Fruit fly (Drosophila melanogaster) whole organism, embryonic: Measurements from ENCODE around the gene CG2865.

Experiments
- Ada2b ChIP-seq: fragments of 200-800 bp; sonication (Bioruptor generic); IDR thresholded peaks from 2 replicates; pipeline ENCODE4 v1.3.6; 2022; ENCODE audit warnings: missing biosample characterization, missing genetic modification characterization
- Asciz ChIP-seq: fragments of 200-800 bp; sonication (Bioruptor generic); optimal IDR thresholded peaks from 2 replicates; lab custom pipeline; 2017; ENCODE audit warnings: missing biosample characterization, mild to moderate bottlenecking, missing genetic modification characterization, missing genetic modification reagents
- Atf3 ChIP-seq: fragments of 200-800 bp; sonication (Bioruptor generic); optimal IDR thresholded peaks from 3 replicates; lab custom pipeline; 2016; ENCODE audit warnings: missing biosample characterization, missing genetic modification characterization
- CG10274 ChIP-seq: fragments of 200-800 bp; sonication (Bioruptor generic); optimal IDR thresholded peaks from 3 replicates; lab custom pipeline; 2017; ENCODE audit warnings: missing biosample characterization, mild to moderate bottlenecking, missing genetic modification characterization
- CG11456 ChIP-seq: fragments of 200-800 bp; sonication (Bioruptor generic); IDR thresholded peaks from 3 replicates; pipeline ENCODE4 v1.3.6; 2022; ENCODE audit warnings: missing biosample characterization, missing genetic modification characterization
- CG15011 ChIP-seq: fragments of 200-800 bp; sonication (Bioruptor generic); optimal IDR thresholded peaks from 3 replicates; lab custom pipeline; 2018; ENCODE audit warnings: missing biosample characterization, mild to moderate bottlenecking, missing genetic modification characterization
- CG15269 ChIP-seq: fragments of 200-800 bp; sonication (Bioruptor generic); optimal IDR thresholded peaks from 2 replicates; lab custom pipeline; 2018; ENCODE audit warnings: missing biosample characterization, mild to moderate bottlenecking, missing genetic modification characterization, moderate library complexity
- CG17361 ChIP-seq: fragments of 200-800 bp; sonication (Bioruptor generic); IDR thresholded peaks from 3 replicates; pipeline ENCODE4 v1.3.6; 2022; ENCODE audit warnings: missing biosample characterization, missing genetic modification characterization
- CG17912 ChIP-seq: fragments of 200-800 bp; sonication (Bioruptor generic); optimal IDR thresholded peaks from 2 replicates; lab custom pipeline; 2018; ENCODE audit warnings: missing biosample characterization, mild to moderate bottlenecking, missing genetic modification characterization
- CG1792 ChIP-seq: fragments of 200-800 bp; sonication (Bioruptor generic); optimal IDR thresholded peaks from 2 replicates; lab custom pipeline; 2016; ENCODE audit warnings: missing biosample characterization, missing genetic modification characterization
- CG31441 ChIP-seq: fragments of 200-800 bp; sonication (Bioruptor generic); IDR thresholded peaks from 2 replicates; pipeline ENCODE4 v1.3.6; 2022; ENCODE audit warnings: missing biosample characterization, missing genetic modification characterization
- CG33213 ChIP-seq: fragments of 200-800 bp; sonication (Bioruptor generic); optimal IDR thresholded peaks from 3 replicates; lab custom pipeline; 2016; ENCODE audit warnings: missing biosample characterization, missing genetic modification characterization
- CG42726 ChIP-seq: fragments of 200-800 bp; sonication (Bioruptor generic); IDR thresholded peaks from 2 replicates; pipeline ENCODE4 v1.3.6; 2022; ENCODE audit warnings: missing biosample characterization, missing genetic modification characterization; ENCODE audit not compliant: partially characterized antibody
- CG6175 ChIP-seq: fragments of 200-800 bp; sonication (Bioruptor generic); IDR thresholded peaks from 3 replicates; pipeline ENCODE4 v1.3.6; 2022; ENCODE audit warnings: missing biosample characterization, missing genetic modification characterization
- CG6791 ChIP-seq: fragments of 200-800 bp; sonication (Bioruptor generic); IDR thresholded peaks from 3 replicates; pipeline ENCODE4 v1.3.6; 2022; ENCODE audit warnings: missing biosample characterization, missing genetic modification characterization; ENCODE audit not compliant: partially characterized antibody
- CG6854 ChIP-seq: fragments of 200-800 bp; sonication (Bioruptor generic); optimal IDR thresholded peaks from 3 replicates; lab custom pipeline; 2017; ENCODE audit warnings: missing biosample characterization, mild to moderate bottlenecking, missing genetic modification characterization
- CG7928 ChIP-seq: fragments of 200-800 bp; sonication (Bioruptor generic); optimal IDR thresholded peaks from 2 replicates; lab custom pipeline; 2017; ENCODE audit warnings: missing biosample characterization, mild to moderate bottlenecking, missing genetic modification characterization
- CG8388 ChIP-seq: fragments of 200-800 bp; sonication (Bioruptor generic); optimal IDR thresholded peaks from 2 replicates; lab custom pipeline; 2019; ENCODE audit warnings: missing biosample characterization, mild to moderate bottlenecking, missing genetic modification characterization, moderate library complexity
- CG9727 ChIP-seq: fragments of 200-800 bp; sonication (Bioruptor generic); optimal IDR thresholded peaks from 3 replicates; lab custom pipeline; 2017; ENCODE audit warnings: missing biosample characterization, mild to moderate bottlenecking, missing genetic modification characterization
- Chrac-16 ChIP-seq: fragments of 200-800 bp; sonication (Bioruptor generic); optimal IDR thresholded peaks from 3 replicates; lab custom pipeline; 2016; ENCODE audit warnings: missing biosample characterization, missing genetic modification characterization
- Deaf1 ChIP-seq: fragments of 200-800 bp; optimal IDR thresholded peaks from 3 replicates; lab custom pipeline; 2019; ENCODE audit warnings: missing biosample characterization, mild to moderate bottlenecking, missing genetic modification characterization, moderate library complexity
- Elba2 ChIP-seq: fragments of 200-800 bp; sonication (Bioruptor generic); optimal IDR thresholded peaks from 3 replicates; lab custom pipeline; 2016; ENCODE audit warnings: missing biosample characterization, missing genetic modification characterization
- HHEX ChIP-seq: fragments of 200-800 bp; sonication (Bioruptor generic); optimal IDR thresholded peaks from 3 replicates; lab custom pipeline; 2017; ENCODE audit warnings: missing biosample characterization, mild to moderate bottlenecking, missing genetic modification characterization, missing genetic modification reagents
- Hand ChIP-seq: fragments of 200-800 bp; sonication (Bioruptor generic); optimal IDR thresholded peaks from 2 replicates; lab custom pipeline; 2017; ENCODE audit warnings: mild to moderate bottlenecking, missing biosample characterization, missing genetic modification reagents, missing genetic modification characterization
- Mes4 ChIP-seq: fragments of 200-800 bp; sonication (Bioruptor generic); optimal IDR thresholded peaks from 2 replicates; lab custom pipeline; 2016; ENCODE audit warnings: missing biosample characterization, missing genetic modification characterization
- NC2β ChIP-seq: fragments of 200-800 bp; sonication (Bioruptor generic); optimal IDR thresholded peaks from 2 replicates; lab custom pipeline; 2016; ENCODE audit warnings: missing biosample characterization, missing genetic modification characterization
- NFAT ChIP-seq: fragments of 200-800 bp; sonication (Bioruptor generic); IDR thresholded peaks from 2 replicates; pipeline ENCODE4 v1.3.6; 2022; ENCODE audit warnings: missing biosample characterization, missing genetic modification characterization
- Neu2 ChIP-seq: fragments of 200-800 bp; sonication (Bioruptor generic); optimal IDR thresholded peaks from 3 replicates; lab custom pipeline; 2016; ENCODE audit warnings: missing biosample characterization, missing genetic modification characterization, borderline replicate concordance
- Nf-YC ChIP-seq: fragments of 200-800 bp; optimal IDR thresholded peaks from 3 replicates; lab custom pipeline; 2019; ENCODE audit warnings: missing biosample characterization, mild to moderate bottlenecking, missing genetic modification characterization, moderate library complexity
- Sry-β ChIP-seq: fragments of 200-800 bp; sonication (Bioruptor generic); optimal IDR thresholded peaks from 2 replicates; lab custom pipeline; 2018; ENCODE audit warnings: missing biosample characterization, mild to moderate bottlenecking, missing genetic modification characterization, moderate library complexity
- YL-1 ChIP-seq: fragments of 200-800 bp; sonication (Bioruptor generic); optimal IDR thresholded peaks from 3 replicates; lab custom pipeline; 2017; ENCODE audit warnings: missing biosample characterization, mild to moderate bottlenecking, missing genetic modification characterization
- ac ChIP-seq: fragments of 200-800 bp; sonication (Bioruptor generic); optimal IDR thresholded peaks from 3 replicates; lab custom pipeline; 2017; ENCODE audit warnings: missing biosample characterization, mild to moderate bottlenecking, missing genetic modification characterization
- ato ChIP-seq: fragments of 200-800 bp; sonication (Bioruptor generic); IDR thresholded peaks from 2 replicates; pipeline ENCODE4 v1.3.6; 2022; ENCODE audit warnings: missing biosample characterization, missing genetic modification characterization; ENCODE audit not compliant: partially characterized antibody
- az2 ChIP-seq: fragments of 200-800 bp; sonication (Bioruptor generic); optimal IDR thresholded peaks from 3 replicates; lab custom pipeline; 2016; ENCODE audit warnings: missing biosample characterization, missing genetic modification characterization
- ci ChIP-seq: fragments of 200-800 bp; sonication (Bioruptor generic); IDR thresholded peaks from 3 replicates; pipeline ENCODE4 v1.3.6; 2022; ENCODE audit warnings: missing biosample characterization, missing genetic modification characterization
- dpn ChIP-seq, 2 experiments: fragments of 200-800 bp; sonication (Bioruptor generic); optimal IDR thresholded peaks; 3 replicates each; lab custom pipeline; 2016; ENCODE audit warnings: missing biosample characterization in 2 of 2, missing genetic modification characterization in 2 of 2
- esg ChIP-seq: fragments of 200-800 bp; sonication (Bioruptor generic); conservative IDR thresholded peaks from 2 replicates; pipeline ENCODE4 v1.3.6; 2022; ENCODE audit warnings: missing biosample characterization, missing genetic modification characterization
- eyg ChIP-seq: fragments of 200-800 bp; sonication (Bioruptor generic); optimal IDR thresholded peaks from 3 replicates; lab custom pipeline; 2016; ENCODE audit warnings: missing biosample characterization, missing genetic modification characterization
- fd3F ChIP-seq: fragments of 200-800 bp; sonication (Bioruptor generic); optimal IDR thresholded peaks from 2 replicates; lab custom pipeline; 2018; ENCODE audit warnings: missing biosample characterization, mild to moderate bottlenecking, missing genetic modification characterization, moderate library complexity
- gsb-n ChIP-seq: fragments of 200-800 bp; sonication (Bioruptor generic); optimal IDR thresholded peaks from 3 replicates; lab custom pipeline; 2018; ENCODE audit warnings: missing biosample characterization, mild to moderate bottlenecking, missing genetic modification characterization
- kni ChIP-seq: fragments of 200-800 bp; sonication (Bioruptor generic); optimal IDR thresholded peaks from 3 replicates; lab custom pipeline; 2017; ENCODE audit warnings: mild to moderate bottlenecking, missing biosample characterization, missing genetic modification reagents, missing genetic modification characterization
- luna ChIP-seq: fragments of 200-800 bp; sonication (Bioruptor generic); optimal IDR thresholded peaks from 2 replicates; lab custom pipeline; 2016; ENCODE audit warnings: missing biosample characterization, missing genetic modification characterization
- nmo ChIP-seq: fragments of 200-800 bp; sonication (Bioruptor generic); optimal IDR thresholded peaks from 2 replicates; lab custom pipeline; 2018; ENCODE audit warnings: missing biosample characterization, mild to moderate bottlenecking, missing genetic modification characterization, moderate library complexity
- pita ChIP-seq: fragments of 200-800 bp; sonication (Bioruptor generic); optimal IDR thresholded peaks from 2 replicates; lab custom pipeline; 2017; ENCODE audit warnings: missing biosample characterization, mild to moderate bottlenecking, missing genetic modification characterization
- psq ChIP-seq: fragments of 200-800 bp; sonication (Bioruptor generic); optimal IDR thresholded peaks from 2 replicates; lab custom pipeline; 2017; ENCODE audit warnings: missing biosample characterization, missing genetic modification characterization
- scrt ChIP-seq: fragments of 200-800 bp; sonication (Bioruptor generic); optimal IDR thresholded peaks from 2 replicates; lab custom pipeline; 2018; ENCODE audit warnings: missing biosample characterization, mild to moderate bottlenecking, missing genetic modification characterization, moderate library complexity
- sens ChIP-seq: fragments of 200-800 bp; sonication (Bioruptor generic); peaks from one replicate; lab custom pipeline; 2016; ENCODE audit warnings: missing biosample characterization, missing genetic modification characterization
- sima ChIP-seq: fragments of 200-800 bp; sonication (Bioruptor generic); optimal IDR thresholded peaks from 2 replicates; lab custom pipeline; 2016; ENCODE audit warnings: missing biosample characterization, missing genetic modification characterization
- so ChIP-seq: fragments of 200-800 bp; sonication (Bioruptor generic); IDR thresholded peaks from 3 replicates; pipeline ENCODE4 v1.3.6; 2022; ENCODE audit warnings: missing biosample characterization, missing genetic modification characterization
- ssp ChIP-seq: fragments of 200-800 bp; sonication (Bioruptor generic); IDR thresholded peaks from 2 replicates; pipeline ENCODE4 v1.3.6; 2022; ENCODE audit warnings: missing biosample characterization, missing genetic modification characterization

Gene CG2865

dm6 chrX:2298708-2299370 is 5.6 kb upstream of the CG2865 start (continued):
- TF ChIP-seq Atf3 (GFP tag; lab: Kevin White, UChicago) (peak; percentile 81), NC2β (GFP tag; lab: Kevin White, UChicago) (peak; percentile 84), HHEX (GFP tag; lab: Kevin White, UChicago) (peak; percentile 64), CG9727 (peak; percentile 83), CG17361 (GFP tag; lab: Robert Waterston, UW) (peak; percentile 74), CG6791 (GFP tag; lab: Robert Waterston, UW) (no peak), eyg (GFP tag; lab: Kevin White, UChicago) (peak; percentile 53), CG42726 (GFP tag; lab: Robert Waterston, UW) (no peak), sima (GFP tag; lab: Kevin White, UChicago) (peak; percentile 5), Deaf1 (tag; lab: Kevin White, UChicago) (peak; percentile 69), CG8388 (GFP tag; lab: Kevin White, UChicago) (peak; percentile 88), YL-1 (GFP tag; lab: Kevin White, UChicago) (peak; percentile 5), ssp (GFP tag; lab: Robert Waterston, UW) (peak; percentile 51; the same call in 1 of the 2 replicates), Ada2b (peak; percentile 72), NFAT (GFP tag; lab: Robert Waterston, UW) (0 out of 2 replicates have a peak, but pooled peaks have one; percentile 41), CG17912 (GFP tag; lab: Kevin White, UChicago) (no peak), CG31441 (peak; percentile 89), CG1792 (GFP tag; lab: Kevin White, UChicago) (peak; percentile 52), Neu2 (GFP tag; lab: Kevin White, UChicago) (no peak), kni (GFP tag; lab: Kevin White, UChicago) (peak; percentile 55), Asciz (GFP tag; lab: Kevin White, UChicago) (peak; percentile 78), dpn (GFP tag; optimal IDR thresholded peaks at IDR 0.05; lab: Kevin White, UChicago) (peak; percentile 69 to 79), CG7928 (GFP tag; lab: Kevin White, UChicago) (no peak), CG33213 (GFP tag; lab: Kevin White, UChicago) (peak; percentile 74), Mes4 (peak; percentile 88), Elba2 (GFP tag; lab: Kevin White, UChicago) (no peak), Hand (GFP tag; lab: Kevin White, UChicago) (no peak), so (peak; percentile 88), psq (GFP tag; lab: Kevin White, UChicago) (peak; percentile 40), Nf-YC (no peak), scrt (peak; percentile 45), Sry-β (GFP tag; lab: Kevin White, UChicago) (peak; percentile 26), ato (no peak), CG6854 (GFP tag; lab: Kevin White, UChicago) (peak; percentile 20), CG10274 (GFP tag; lab: Kevin White, UChicago) (no peak), esg (GFP tag; lab: Robert Waterston, UW) (peak; percentile 70), pita (GFP tag; lab: Kevin White, UChicago) (no peak), az2 (GFP tag; lab: Kevin White, UChicago) (peak; percentile 84), ci (peak; percentile 98), CG15269 (tag; lab: Kevin White, UChicago) (peak; percentile 76), Chrac-16 (GFP tag; lab: Kevin White, UChicago) (peak; percentile 70), gsb-n (peak; percentile 91), fd3F (GFP tag; lab: Kevin White, UChicago) (peak; percentile 30), nmo (GFP tag; lab: Kevin White, UChicago) (peak; percentile 88), ac (GFP tag; lab: Kevin White, UChicago) (peak; percentile 67), CG6175 (no peak), sens (GFP tag; lab: Kevin White, UChicago) (peak; percentile 99), CG15011 (GFP tag; lab: Kevin White, UChicago) (peak; percentile 2), CG11456 (GFP tag; lab: Robert Waterston, UW) (no peak), luna (GFP tag; lab: Kevin White, UChicago) (no peak)
